Worm (Caenorhabditis elegans): Measurements from ENCODE around the gene exos-9.

Gene exos-9

ce11 chrIII:7197973-7198372 lies at the start of gene exos-9:
exos-9 (minus strand) TSS chrIII:7198073.
- TF ChIP-seq alr-1 (tag; optimal IDR thresholded peaks at IDR 0.05) (no peak), nhr-6 (tag; optimal IDR thresholded peaks at IDR 0.05) (no peak), ama-1 (optimal IDR thresholded peaks at IDR 0.05) (peak; percentile 8), dmd-4 (tag; optimal IDR thresholded peaks at IDR 0.05) (no peak)

DNA sequence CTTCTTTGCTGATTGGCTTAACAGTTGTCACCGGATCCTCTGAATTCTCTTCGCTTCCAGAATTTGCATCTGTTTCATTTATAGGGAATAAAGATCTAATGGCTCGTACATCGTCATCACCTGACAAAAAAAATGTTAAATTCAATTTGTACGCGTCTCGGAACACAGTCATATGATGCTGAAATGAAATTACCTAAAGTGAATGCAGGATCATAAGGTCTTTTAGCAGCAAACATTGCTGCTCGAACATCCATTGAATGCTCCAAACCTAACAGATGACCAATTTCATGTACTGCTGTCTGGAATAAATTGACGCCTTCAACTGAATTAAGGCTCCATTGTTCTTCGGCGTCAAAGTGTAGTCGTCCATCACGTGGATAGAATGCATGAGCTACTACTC lies 48.5 kb upstream of the exos-9 start:
- TF ChIP-seq aly-2 (tag; optimal IDR thresholded peaks at IDR 0.05) (no peak), unc-39 (tag; optimal IDR thresholded peaks at IDR 0.05) (no peak)

DNA sequence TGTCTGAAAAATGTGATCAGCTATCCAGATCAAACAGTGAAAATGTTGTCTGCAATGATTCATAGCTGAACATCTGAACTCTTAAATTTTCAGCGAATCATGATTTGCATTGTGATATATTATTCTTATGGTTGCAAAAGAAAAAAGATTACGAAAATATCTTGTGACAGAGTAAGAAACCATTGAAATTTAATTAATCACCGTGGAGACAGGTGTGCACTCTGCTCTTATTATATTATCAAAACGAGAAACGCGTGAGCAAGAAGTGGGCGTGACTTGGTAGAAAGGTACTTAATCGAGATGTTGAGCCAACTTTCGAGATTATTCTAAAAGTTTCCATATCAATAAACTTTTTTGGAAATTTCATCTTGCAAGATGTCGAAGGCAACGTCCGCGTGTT lies 45.1 kb upstream of the exos-9 start, which contains the start of gene osm-10:
osm-10 (plus strand) TSS at position 293 of the 400 bp plus-strand sequence.
- no peak for TF ChIP-seq elt-1 (tag; optimal IDR thresholded peaks at IDR 0.05)

DNA sequence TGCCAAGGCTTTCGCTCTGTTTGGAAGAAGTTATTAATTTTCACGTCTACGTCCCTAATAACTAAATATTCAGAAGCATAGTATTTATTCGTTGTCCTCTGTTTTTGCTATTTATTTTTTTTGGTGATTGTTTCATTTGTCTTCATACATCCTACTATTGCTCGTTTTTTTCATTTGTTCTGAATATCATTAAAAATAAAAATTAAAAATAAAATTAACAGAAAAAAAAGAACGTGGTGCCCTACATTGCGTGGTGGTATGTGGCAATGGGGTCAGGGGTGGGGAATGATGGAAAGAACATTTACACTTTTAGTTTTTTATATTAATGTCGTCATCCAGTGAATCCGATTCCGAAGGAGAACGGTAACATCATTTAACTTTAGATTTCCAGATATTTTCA lies 43.2 kb upstream of the exos-9 start, which contains the start of gene ztf-31:
ztf-31 (plus strand) TSS at position 301 of the 400 bp plus-strand sequence.
- TF ChIP-seq unc-39 (tag; optimal IDR thresholded peaks at IDR 0.05) = no peak

- no peak for TF ChIP-seq mab-5 (tag; optimal IDR thresholded peaks at IDR 0.05)
- TF ChIP-seq C34F6.9 (tag; optimal IDR thresholded peaks at IDR 0.05) = no peak
- TF ChIP-seq ztf-11 (tag; optimal IDR thresholded peaks at IDR 0.05) = no peak
- no peak for TF ChIP-seq alr-1 (tag; optimal IDR thresholded peaks at IDR 0.05)
Observed at ce11 chrIII:7239416-7239815, 41.5 kb upstream of the exos-9 start.

DNA sequence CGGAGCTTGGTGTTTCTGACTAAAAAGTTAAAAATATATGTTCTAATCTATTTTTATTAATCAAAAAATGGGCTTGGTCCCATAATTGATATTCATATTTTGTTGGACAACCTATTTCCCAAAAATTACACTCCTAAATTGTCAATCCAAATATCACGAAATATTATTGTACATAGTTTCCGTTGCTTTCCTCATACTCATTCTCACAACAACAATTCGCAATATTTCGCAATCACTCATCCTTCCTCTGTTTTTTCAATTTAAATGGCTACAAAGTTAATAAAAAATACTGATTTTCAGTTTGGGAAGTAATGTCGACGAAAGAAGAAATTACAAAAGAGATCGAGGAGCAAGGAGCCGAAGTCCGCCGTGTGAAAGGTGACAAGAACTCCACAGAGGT lies 40.9 kb upstream of the exos-9 start, which contains the start of gene pars-1:
pars-1 (plus strand) TSS at position 301 of the 400 bp plus-strand sequence.
- TF ChIP-seq nhr-129 (tag; optimal IDR thresholded peaks at IDR 0.05) (peak; percentile 22), ztf-1 (GFP tag; conservative IDR thresholded peaks at IDR 0.05) (no peak), egl-27 (tag; optimal IDR thresholded peaks at IDR 0.05) (no peak), lin-11 (tag; optimal IDR thresholded peaks at IDR 0.05) (no peak)

ce11 chrIII:7234148-7234547 lies 36.3 kb upstream of the exos-9 start, which contains the start of gene ndus-8:
ndus-8 (minus strand) TSS chrIII:7234202.
- no peak for TF ChIP-seq nhr-11 (tag; optimal IDR thresholded peaks at IDR 0.05)
- peak; percentile 7 for TF ChIP-seq fos-1 (tag; optimal IDR thresholded peaks at IDR 0.05)
- peak; percentile 54 for TF ChIP-seq nhr-21 (tag; optimal IDR thresholded peaks at IDR 0.05)
- peak; percentile 67 for TF ChIP-seq crh-2 (tag; optimal IDR thresholded peaks at IDR 0.05)
- TF ChIP-seq egl-27 (tag; optimal IDR thresholded peaks at IDR 0.05) = peak; percentile 59
- TF ChIP-seq gmeb-1 (tag; optimal IDR thresholded peaks at IDR 0.05) = peak; percentile 75
- TF ChIP-seq aly-2 (tag; optimal IDR thresholded peaks at IDR 0.05) = no peak
- peak; percentile 79 for TF ChIP-seq C34F6.9 (tag; optimal IDR thresholded peaks at IDR 0.05)
- TF ChIP-seq nhr-77 (tag; optimal IDR thresholded peaks at IDR 0.05) = no peak
- peak; percentile 40 for TF ChIP-seq F13H6.1 (tag; optimal IDR thresholded peaks at IDR 0.05)
- peak; percentile 58 for TF ChIP-seq sma-3 (GFP tag; optimal IDR thresholded peaks at IDR 0.05)
- peak; percentile 69 for TF ChIP-seq nhr-25 (tag; optimal IDR thresholded peaks at IDR 0.05)
- TF ChIP-seq peb-1 (tag; optimal IDR thresholded peaks at IDR 0.05) = no peak
- no peak for TF ChIP-seq R02D3.7 (tag; optimal IDR thresholded peaks at IDR 0.05)
- peak; percentile 61 to 86 for TF ChIP-seq lsy-2 (tag; optimal IDR thresholded peaks at IDR 0.05)
- TF ChIP-seq nhr-10 (tag; optimal IDR thresholded peaks at IDR 0.05) = no peak
- peak; percentile 60 for TF ChIP-seq lin-13 (GFP tag; optimal IDR thresholded peaks at IDR 0.05)
- peak; percentile 59 for TF ChIP-seq ztf-4 (tag; optimal IDR thresholded peaks at IDR 0.05)
- TF ChIP-seq sma-9 (GFP tag; optimal IDR thresholded peaks at IDR 0.05) = peak; percentile 86
- no peak for TF ChIP-seq sma-9 (tag; optimal IDR thresholded peaks at IDR 0.05)
- no peak for TF ChIP-seq elt-1 (tag; optimal IDR thresholded peaks at IDR 0.05)
- TF ChIP-seq lin-11 (tag; optimal IDR thresholded peaks at IDR 0.05) = peak; percentile 54
- peak; percentile 43 for TF ChIP-seq nhr-129 (tag; optimal IDR thresholded peaks at IDR 0.05)
- peak; percentile 36 for TF ChIP-seq sem-4 (tag; optimal IDR thresholded peaks at IDR 0.05)
- peak; percentile 32 for TF ChIP-seq nhr-6 (tag; optimal IDR thresholded peaks at IDR 0.05)
- peak; percentile 74 for TF ChIP-seq snpc-4 (tag; optimal IDR thresholded peaks at IDR 0.05)

Data from whole organism, L2 larva.